Worm (Caenorhabditis elegans): ENCODE measurements around the gene zip-3.

ce11 chrII:13972199-13972598, 14.9 kb upstream of the zip-3 start:
- no peak for TF ChIP-seq snpc-4 (tag; optimal IDR thresholded peaks at IDR 0.05)
- TF ChIP-seq ztf-11 (tag; optimal IDR thresholded peaks at IDR 0.05), result no peak
- no peak for TF ChIP-seq nhr-76 (tag; optimal IDR thresholded peaks at IDR 0.05)
- no peak for TF ChIP-seq nhr-28 (tag; optimal IDR thresholded peaks at IDR 0.05)
- no peak for TF ChIP-seq nhr-237 (tag; optimal IDR thresholded peaks at IDR 0.05)
- TF ChIP-seq elt-1 (tag; optimal IDR thresholded peaks at IDR 0.05; ENCODE audit: borderline replicate concordance, insufficient read depth), result no peak
- TF ChIP-seq pha-4 (tag; optimal IDR thresholded peaks at IDR 0.05), result no peak
- no peak for TF ChIP-seq lin-32 (GFP tag; optimal IDR thresholded peaks at IDR 0.05)
